Worm (Caenorhabditis elegans): ENCODE data around the gene osm-6.

Gene osm-6

ce11 chrV:11883215-11883614, 44.0 kb downstream of the osm-6 start (continued):
- TF ChIP-seq fkh-8 (tag; optimal IDR thresholded peaks at IDR 0.05), result no peak
- peak; percentile 46 for TF ChIP-seq nhr-71 (tag; optimal IDR thresholded peaks at IDR 0.05)
- TF ChIP-seq pag-3 (tag; optimal IDR thresholded peaks at IDR 0.05; ENCODE audit: borderline replicate concordance, insufficient read depth), result no peak
- TF ChIP-seq zip-4 (GFP tag; optimal IDR thresholded peaks at IDR 0.05), result no peak
- no peak for TF ChIP-seq nhr-12 (tag; optimal IDR thresholded peaks at IDR 0.05)
- no peak for TF ChIP-seq snpc-4 (tag; optimal IDR thresholded peaks at IDR 0.05)
- TF ChIP-seq sptf-1 (tag; optimal IDR thresholded peaks at IDR 0.05), result no peak
- TF ChIP-seq F16B12.6 (tag; optimal IDR thresholded peaks at IDR 0.05), result no peak
- no peak for TF ChIP-seq zag-1 (tag; optimal IDR thresholded peaks at IDR 0.05)
- TF ChIP-seq aly-2 (tag; optimal IDR thresholded peaks at IDR 0.05), result no peak
- no peak for TF ChIP-seq ceh-82 (tag; optimal IDR thresholded peaks at IDR 0.05)
- no peak for TF ChIP-seq elt-2 (tag; optimal IDR thresholded peaks at IDR 0.05)
- no peak for TF ChIP-seq nhr-84 (tag; optimal IDR thresholded peaks at IDR 0.05)
- no peak for TF ChIP-seq unc-130 (tag; optimal IDR thresholded peaks at IDR 0.05)
- no peak for TF ChIP-seq nhr-11 (tag; optimal IDR thresholded peaks at IDR 0.05)
- peak in 2 of 6 experiments; percentile 22 to 36 for TF ChIP-seq elt-3 (tag; optimal IDR thresholded peaks at IDR 0.05)
- no peak for TF ChIP-seq ceh-88 (GFP tag; IDR thresholded peaks at IDR 0.05)
- no peak for TF ChIP-seq ztf-4 (tag; optimal IDR thresholded peaks at IDR 0.05)
- no peak for TF ChIP-seq mab-9 (GFP tag; IDR thresholded peaks at IDR 0.05)
- TF ChIP-seq blmp-1 (tag; optimal IDR thresholded peaks at IDR 0.05), result peak; percentile 8
- no peak for TF ChIP-seq ces-1 (GFP tag; optimal IDR thresholded peaks at IDR 0.05)
- TF ChIP-seq efl-1 (optimal IDR thresholded peaks at IDR 0.05), result no peak
- TF ChIP-seq efl-1 (GFP tag; optimal IDR thresholded peaks at IDR 0.05 in 1 of 2), result no peak
- TF ChIP-seq skn-1 (tag; optimal IDR thresholded peaks at IDR 0.05), result no peak
- peak in 1 of 2 experiments; percentile 15 for TF ChIP-seq lsy-2 (tag; optimal IDR thresholded peaks at IDR 0.05)
- TF ChIP-seq lin-35 (GFP tag; optimal IDR thresholded peaks at IDR 0.05), result peak in 1 of 2 experiments; percentile 6
- TF ChIP-seq unc-98 (GFP tag; IDR thresholded peaks at IDR 0.05), result no peak
- TF ChIP-seq nhr-76 (tag; optimal IDR thresholded peaks at IDR 0.05), result no peak
- TF ChIP-seq C34B4.2 (tag; optimal IDR thresholded peaks at IDR 0.05), result no peak
- TF ChIP-seq lin-39 (tag; optimal IDR thresholded peaks at IDR 0.05), result no peak
- TF ChIP-seq lin-14 (GFP tag; optimal IDR thresholded peaks at IDR 0.05), result peak; percentile 49
- TF ChIP-seq aha-1 (tag; optimal IDR thresholded peaks at IDR 0.05), result no peak
- no peak for TF ChIP-seq vab-15 (tag; optimal IDR thresholded peaks at IDR 0.05)
- no peak for TF ChIP-seq nhr-47 (tag; optimal IDR thresholded peaks at IDR 0.05)
- no peak for TF ChIP-seq sup-37 (GFP tag; optimal IDR thresholded peaks at IDR 0.05)
- no peak for TF ChIP-seq unc-62 (GFP tag; optimal IDR thresholded peaks at IDR 0.05)
- no peak for TF ChIP-seq nhr-237 (tag; optimal IDR thresholded peaks at IDR 0.05)
- TF ChIP-seq mef-2 (tag; optimal IDR thresholded peaks at IDR 0.05), result no peak
- no peak for TF ChIP-seq hlh-17 (GFP tag; optimal IDR thresholded peaks at IDR 0.05; ENCODE audit: borderline replicate concordance)
- TF ChIP-seq pax-3 (tag; optimal IDR thresholded peaks at IDR 0.05), result no peak
- TF ChIP-seq C16A3.4 (tag; optimal IDR thresholded peaks at IDR 0.05), result no peak
- no peak for TF ChIP-seq ceh-63 (GFP tag; optimal IDR thresholded peaks at IDR 0.05)
- no peak for TF ChIP-seq lin-15B (tag; optimal IDR thresholded peaks at IDR 0.05)
- TF ChIP-seq ceh-90 (tag; optimal IDR thresholded peaks at IDR 0.05), result no peak
- TF ChIP-seq lir-3 (tag; optimal IDR thresholded peaks at IDR 0.05; ENCODE audit: poor library complexity), result no peak

ce11 chrV:11879732-11880131, 47.5 kb downstream of the osm-6 start, which contains the start of gene sulp-5:
sulp-5 (plus strand) TSS chrV:11880032.
- TF ChIP-seq unc-98 (GFP tag; IDR thresholded peaks at IDR 0.05) (no peak), nhr-85 (tag) (peak; percentile 41)

All from whole organism, L1 larva.